1 fruit fly cellular context compared by ENCODE assay signal in genomic region chr2L:9252947-9253346, dm6.
TF ChIP-seq lines count a peak whose summit lies in the region.

Gene borr, minus strand, starts transcription at chr2L:9253118.

TF ChIP-seq in whole organism, embryonic, 481 proteins besides CTCF, POLR2A, EP300 and RAD21 (continued from another document):
- TF ChIP-seq nau (GFP tag; optimal IDR thresholded peaks at IDR 0.05; lab: Kevin White, UChicago) (no peak), HmgZ (tag; optimal IDR thresholded peaks at IDR 0.05; lab: Kevin White, UChicago) (peak; percentile 19), oc (tag; optimal IDR thresholded peaks at IDR 0.05; lab: Kevin White, UChicago) (no peak), Sry-δ (GFP tag; optimal IDR thresholded peaks at IDR 0.05; lab: Kevin White, UChicago) (no peak), CG9215 (GFP tag; IDR thresholded peaks at IDR 0.05; lab: Robert Waterston, UW) (no peak), CG10321 (GFP tag; IDR thresholded peaks at IDR 0.05; lab: Robert Waterston, UW) (no peak), CG15514 (GFP tag; optimal IDR thresholded peaks at IDR 0.05; lab: Kevin White, UChicago) (peak; percentile 95), CG3838 (GFP tag; optimal IDR thresholded peaks at IDR 0.05; lab: Kevin White, UChicago) (no peak), CG17829 (tag; optimal IDR thresholded peaks at IDR 0.05; lab: Kevin White, UChicago) (peak; percentile 0), CG9797 (GFP tag; optimal IDR thresholded peaks at IDR 0.05; lab: Kevin White, UChicago) (peak; percentile 75), phol (tag; optimal IDR thresholded peaks at IDR 0.05; lab: Kevin White, UChicago) (peak; percentile 8), Sin3A (optimal IDR thresholded peaks at IDR 0.05; lab: Kevin White, UChicago) (peak; percentile 28), CG7786 (GFP tag; optimal IDR thresholded peaks at IDR 0.05; lab: Kevin White, UChicago) (no peak), HLH3B (GFP tag; IDR thresholded peaks at IDR 0.05; lab: Robert Waterston, UW) (no peak), CG10267 (tag; optimal IDR thresholded peaks at IDR 0.05; lab: Kevin White, UChicago) (peak; percentile 19), Dek (tag; optimal IDR thresholded peaks at IDR 0.05; lab: Kevin White, UChicago) (no peak), CG2116 (GFP tag; optimal IDR thresholded peaks at IDR 0.05; lab: Kevin White, UChicago) (peak; percentile 38), CG2678 (tag; optimal IDR thresholded peaks at IDR 0.05; lab: Kevin White, UChicago) (no peak)
